Worm (Caenorhabditis elegans): Measurements from ENCODE around the gene rabr-1.

Gene rabr-1

ce11 chrX:2526078-2526477 is 30.1 kb downstream of the rabr-1 start (continued):
- TF ChIP-seq nhr-120 (GFP tag; IDR thresholded peaks at IDR 0.05) (no peak), hmg-20 (GFP tag; IDR thresholded peaks at IDR 0.05) (no peak), snpc-4 (GFP tag; optimal IDR thresholded peaks at IDR 0.05) (peak; percentile 31), snpc-4 (tag; optimal IDR thresholded peaks at IDR 0.05) (peak in 2 of 4 experiments; percentile 31 to 64), Y53F4B.3 (GFP tag; IDR thresholded peaks at IDR 0.05) (no peak), cebp-1 (GFP tag; IDR thresholded peaks at IDR 0.05) (no peak), cebp-1 (tag; optimal IDR thresholded peaks at IDR 0.05) (peak; percentile 17), chd-7 (tag; optimal IDR thresholded peaks at IDR 0.05) (no peak), aptf-3 (GFP tag; IDR thresholded peaks at IDR 0.05) (no peak), nfya-1 (tag; optimal IDR thresholded peaks at IDR 0.05; ENCODE audit: borderline replicate concordance, insufficient read depth) (no peak), K12H6.12 (tag; optimal IDR thresholded peaks at IDR 0.05) (no peak), ceh-91 (GFP tag; IDR thresholded peaks at IDR 0.05) (no peak), efl-1 (GFP tag; optimal IDR thresholded peaks at IDR 0.05) (no peak), D2030.7 (GFP tag; IDR thresholded peaks at IDR 0.05) (peak; percentile 72), F23B12.7 (tag; optimal IDR thresholded peaks at IDR 0.05; ENCODE audit: insufficient read depth) (no peak), ztf-6 (GFP tag; IDR thresholded peaks at IDR 0.05) (no peak), F33H1.4 (GFP tag; IDR thresholded peaks at IDR 0.05) (no peak), akir-1 (GFP tag; optimal IDR thresholded peaks at IDR 0.05) (no peak), nhr-90 (tag; optimal IDR thresholded peaks at IDR 0.05) (peak; percentile 38), lir-1 (GFP tag; conservative IDR thresholded peaks at IDR 0.05) (no peak), ztf-28 (GFP tag; IDR thresholded peaks at IDR 0.05) (no peak), aptf-2 (GFP tag; conservative IDR thresholded peaks at IDR 0.05) (no peak), hrde-1 (tag; optimal IDR thresholded peaks at IDR 0.05; ENCODE audit: borderline replicate concordance) (no peak), F39B2.1 (GFP tag; IDR thresholded peaks at IDR 0.05) (no peak), Y79H2A.3 (GFP tag; conservative IDR thresholded peaks at IDR 0.05) (no peak), die-1 (tag; optimal IDR thresholded peaks at IDR 0.05) (peak; percentile 64), B0035.1 (tag; optimal IDR thresholded peaks at IDR 0.05) (no peak), egl-44 (GFP tag; IDR thresholded peaks at IDR 0.05) (no peak), athp-1 (tag; optimal IDR thresholded peaks at IDR 0.05) (no peak), ztf-22 (GFP tag; optimal IDR thresholded peaks at IDR 0.05) (no peak), C17E4.6 (GFP tag; IDR thresholded peaks at IDR 0.05) (no peak), mel-28 (tag; optimal IDR thresholded peaks at IDR 0.05; ENCODE audit: borderline replicate concordance) (no peak), zfh-2 (GFP tag; conservative IDR thresholded peaks at IDR 0.05) (no peak), sptf-2 (GFP tag; optimal IDR thresholded peaks at IDR 0.05) (no peak), sea-2 (GFP tag; IDR thresholded peaks at IDR 0.05) (no peak), lin-40 (tag; optimal IDR thresholded peaks at IDR 0.05) (no peak), hlh-26 (GFP tag; conservative IDR thresholded peaks at IDR 0.05) (no peak), rpc-1 (optimal IDR thresholded peaks at IDR 0.05) (peak; percentile 73), rpc-1 (tag; optimal IDR thresholded peaks at IDR 0.05) (peak; percentile 84), F22D6.2 (tag; optimal IDR thresholded peaks at IDR 0.05) (no peak), K11D2.4 (GFP tag; IDR thresholded peaks at IDR 0.05) (no peak), rec-8 (tag; optimal IDR thresholded peaks at IDR 0.05) (no peak), him-1 (tag; optimal IDR thresholded peaks at IDR 0.05) (no peak), lag-1 (GFP tag; IDR thresholded peaks at IDR 0.05) (no peak), tbx-9 (tag; optimal IDR thresholded peaks at IDR 0.05; ENCODE audit: borderline replicate concordance) (no peak), attf-6 (GFP tag; IDR thresholded peaks at IDR 0.05) (no peak), hsf-1 (GFP tag; IDR thresholded peaks at IDR 0.05) (no peak), bed-2 (GFP tag; IDR thresholded peaks at IDR 0.05) (no peak), unc-130 (GFP tag; optimal IDR thresholded peaks at IDR 0.05) (no peak), B0019.2 (GFP tag; conservative IDR thresholded peaks at IDR 0.05) (no peak)

Data from whole organism, young adult.